Worm (Caenorhabditis elegans) whole organism, L1 larva: ENCODE data around the gene unc-16.

Source experiments
- alr-1 ChIP-seq: fragments of 200-800 bp; sonication (Bioruptor generic); optimal IDR thresholded peaks from 2 replicates; lab custom pipeline; 2018; ENCODE audit warnings: borderline replicate concordance, mild to moderate bottlenecking, missing genetic modification characterization, missing compliant biosample characterization
- ceh-90 ChIP-seq: sonication (generic microtip); optimal IDR thresholded peaks from 2 replicates; lab custom pipeline; 2016; ENCODE audit warnings: missing genetic modification characterization, missing compliant biosample characterization
- dpl-1 ChIP-seq, 3 experiments: fragments of 150-350 bp in 2 of 3; sonication (generic microtip) in 1 of 3; optimal IDR thresholded peaks; 2 replicates each; lab custom pipeline; 2014 to 2017; ENCODE audit warnings: missing biosample characterization in 3 of 3, missing genetic modification characterization in 3 of 3, missing genetic modification reagents in 3 of 3
- elt-2 ChIP-seq: sonication (generic microtip); optimal IDR thresholded peaks from 2 replicates; lab custom pipeline; 2016; ENCODE audit warnings: missing genetic modification characterization, mild to moderate bottlenecking, inconsistent platforms, missing compliant biosample characterization, missing genetic modification reagents
- grh-1 ChIP-seq: fragments of 200-800 bp; sonication (Bioruptor generic); IDR thresholded peaks from 2 replicates; pipeline ENCODE4 v1.3.6; 2022; ENCODE audit warnings: missing genetic modification reagents, missing genetic modification characterization, missing compliant biosample characterization
- irx-1 ChIP-seq: sonication (generic microtip); optimal IDR thresholded peaks from 2 replicates; lab custom pipeline; 2016; ENCODE audit warnings: missing genetic modification characterization, missing compliant biosample characterization
- nhr-11 ChIP-seq: fragments of 150-350 bp; optimal IDR thresholded peaks from 2 replicates; lab custom pipeline; 2014; ENCODE audit warnings: missing biosample characterization, missing genetic modification characterization
- nhr-12 ChIP-seq: sonication (generic microtip); optimal IDR thresholded peaks from 2 replicates; lab custom pipeline; 2017; ENCODE audit warnings: missing biosample characterization, missing genetic modification characterization
- nhr-28 ChIP-seq: fragments of 150-350 bp; optimal IDR thresholded peaks from 2 replicates; lab custom pipeline; 2014; ENCODE audit warnings: missing biosample characterization, missing genetic modification characterization
- sptf-1 ChIP-seq: fragments of 150-350 bp; optimal IDR thresholded peaks from 2 replicates; lab custom pipeline; 2014; ENCODE audit warnings: missing biosample characterization, missing genetic modification characterization
- tlp-1 ChIP-seq: fragments of 150-350 bp; optimal IDR thresholded peaks from 2 replicates; lab custom pipeline; 2014; ENCODE audit warnings: missing biosample characterization, missing genetic modification characterization
- unc-62 ChIP-seq: fragments of 150-350 bp; optimal IDR thresholded peaks from 2 replicates; lab custom pipeline; 2014; ENCODE audit warnings: missing biosample characterization, missing genetic modification reagents, missing genetic modification characterization
- ztf-11 ChIP-seq, 2 experiments: sonication (generic microtip); optimal IDR thresholded peaks; 2 replicates each; lab custom pipeline; 2016 to 2017; ENCODE audit warnings: missing genetic modification characterization in 2 of 2, missing biosample characterization in 1 of 2, missing compliant biosample characterization in 1 of 2

ce11 chrIII:9559381-9559881 is 13.4 kb downstream of the unc-16 start, which contains the start of gene C48B4.7:
- TF ChIP-seq nhr-12 (tag; lab: Kevin White, UChicago) (no peak), nhr-11 (tag; lab: Kevin White, UChicago) (no peak), irx-1 (no peak), elt-2 (tag; lab: Kevin White, UChicago) (no peak), ztf-11 (tag; optimal IDR thresholded peaks at IDR 0.05; lab: Kevin White, UChicago) (no peak), ceh-90 (tag; lab: Kevin White, UChicago) (no peak), tlp-1 (tag; lab: Kevin White, UChicago) (no peak), alr-1 (tag; lab: Kevin White, UChicago) (no peak), grh-1 (no peak), nhr-28 (tag; lab: Kevin White, UChicago) (no peak), sptf-1 (tag; lab: Kevin White, UChicago) (no peak), unc-62 (GFP tag; lab: Kevin White, UChicago) (no peak), dpl-1 (GFP tag; optimal IDR thresholded peaks at IDR 0.05; lab: Kevin White, UChicago) (no peak)
